Worm (Caenorhabditis elegans) whole organism, L3 larva: ENCODE data around the gene Y57G11A.5.

Experiments
- ama-1 ChIP-seq: fragments of 150-350 bp; optimal IDR thresholded peaks from 2 replicates; lab custom pipeline; 2018
- egl-27 ChIP-seq: sonication (generic microtip); optimal IDR thresholded peaks from 4 replicates; lab custom pipeline; 2017; ENCODE audit warnings: missing biosample characterization, missing genetic modification reagents, missing genetic modification characterization
- nhr-77 ChIP-seq: fragments of 150-350 bp; optimal IDR thresholded peaks from 2 replicates; lab custom pipeline; 2014; ENCODE audit warnings: missing biosample characterization, missing genetic modification characterization
- unc-39 ChIP-seq: sonication (generic microtip); optimal IDR thresholded peaks from 4 replicates; lab custom pipeline; 2017; ENCODE audit warnings: missing biosample characterization, missing genetic modification characterization
- ztf-11 ChIP-seq: fragments of 150-350 bp; optimal IDR thresholded peaks from 2 replicates; lab custom pipeline; 2014; ENCODE audit warnings: missing biosample characterization, missing genetic modification characterization

ce11 chrIV:14515162-14515561, 2.9 kb upstream of the Y57G11A.5 start:
- TF ChIP-seq egl-27 (tag; lab: Kevin White, UChicago) (no peak), ama-1 (lab: Kevin White, UChicago) (no peak), ztf-11 (no peak), unc-39 (tag; lab: Kevin White, UChicago) (no peak), nhr-77 (tag; lab: Kevin White, UChicago) (no peak)
